Fruit fly (Drosophila melanogaster): ENCODE data around the gene CG18404.

DNA sequence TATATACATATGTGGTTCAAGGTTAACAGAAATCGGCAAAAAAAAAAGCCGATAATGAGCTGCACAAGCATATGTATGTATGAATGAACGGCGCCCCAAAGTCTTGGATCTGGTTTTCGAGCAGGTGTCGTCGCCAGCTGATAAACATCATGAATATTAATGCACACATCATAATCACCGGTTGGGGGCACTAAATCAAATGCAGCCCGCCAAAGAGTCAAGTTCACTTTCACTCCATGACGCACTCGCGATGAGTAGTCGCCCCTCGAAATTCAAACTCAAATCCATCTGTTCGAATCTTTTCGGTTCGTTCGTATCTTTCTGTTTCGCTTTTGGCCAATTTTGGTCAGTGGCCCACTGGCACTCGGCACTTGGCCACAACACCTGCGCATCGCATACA is 12.7 kb upstream of the CG18404 start:
- TF ChIP-seq CG4318 (GFP tag; optimal IDR thresholded peaks at IDR 0.05) (no peak), Lpt (GFP tag; optimal IDR thresholded peaks at IDR 0.05) (no peak), CG10669 (GFP tag; optimal IDR thresholded peaks at IDR 0.05) (no peak)
